Worm (Caenorhabditis elegans): ENCODE results near the gene nhr-136.
"Not testable (repeated sequence)": the region's sequence is repeated elsewhere in the genome, so short reads cannot be mapped to it uniquely, and the experiment has no call there.

The nhr-136 gene

DNA sequence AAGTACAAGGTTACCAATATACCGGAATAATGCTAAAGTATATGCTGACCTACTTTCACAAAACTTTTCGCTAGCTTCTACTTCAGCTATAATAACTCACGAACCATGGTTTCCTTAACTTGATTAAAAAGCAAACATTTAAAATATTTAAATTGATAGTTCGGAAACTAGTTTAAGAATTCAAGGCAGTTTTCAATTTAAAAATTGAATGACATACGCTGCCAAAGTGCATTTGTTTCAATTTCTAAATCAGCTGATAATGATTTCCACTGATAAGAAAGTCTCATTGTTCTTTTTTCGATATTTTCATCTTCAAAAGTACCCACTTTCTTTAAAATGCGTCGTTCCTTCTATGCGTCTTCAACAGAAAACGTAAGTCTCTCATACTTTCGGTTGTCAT is 24.2 kb downstream of the nhr-136 start, which contains the start of gene enpp-1:
Gene enpp-1 (plus strand): TSS at position 301 of the 400 bp plus-strand sequence.
- TF ChIP-seq T07F8.4 (tag; optimal IDR thresholded peaks at IDR 0.05); mcd-1 (GFP tag; IDR thresholded peaks at IDR 0.05); rpc-1 (optimal IDR thresholded peaks at IDR 0.05); rpc-1 (tag; optimal IDR thresholded peaks at IDR 0.05): not testable (repeated sequence)

DNA sequence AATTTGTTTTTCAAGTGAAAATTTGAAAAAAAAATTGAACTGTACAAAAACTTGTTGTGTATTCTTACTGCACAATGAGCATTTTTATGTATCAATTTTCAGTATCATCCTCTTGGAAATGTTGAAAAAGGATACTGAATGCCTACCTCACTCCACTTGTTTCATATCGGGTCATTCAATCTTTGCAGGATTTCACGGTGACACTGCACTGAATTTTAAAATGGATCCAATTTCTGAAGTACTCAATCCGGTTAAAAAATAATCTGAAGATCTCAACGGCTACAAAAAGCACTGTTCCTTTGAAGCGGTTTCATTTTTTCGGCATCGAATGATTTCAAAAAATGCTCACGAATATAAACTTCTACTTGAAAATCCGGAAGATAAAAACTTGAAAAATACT is 31.0 kb downstream of the nhr-136 start:
- TF ChIP-seq nfya-1 (tag; optimal IDR thresholded peaks at IDR 0.05; ENCODE audit: borderline replicate concordance, insufficient read depth) (no peak), F52B5.7 (tag; optimal IDR thresholded peaks at IDR 0.05) (no peak), nhr-80 (tag; optimal IDR thresholded peaks at IDR 0.05) (no peak), nhr-90 (tag; optimal IDR thresholded peaks at IDR 0.05) (no peak), unc-130 (GFP tag; optimal IDR thresholded peaks at IDR 0.05) (no peak), nhr-27 (tag; optimal IDR thresholded peaks at IDR 0.05) (no peak), lin-40 (tag; optimal IDR thresholded peaks at IDR 0.05) (no peak), Y79H2A.3 (GFP tag; conservative IDR thresholded peaks at IDR 0.05) (no peak), him-1 (tag; optimal IDR thresholded peaks at IDR 0.05) (no peak), atf-7 (tag; optimal IDR thresholded peaks at IDR 0.05) (no peak), xnd-1 (tag; optimal IDR thresholded peaks at IDR 0.05) (no peak)

DNA sequence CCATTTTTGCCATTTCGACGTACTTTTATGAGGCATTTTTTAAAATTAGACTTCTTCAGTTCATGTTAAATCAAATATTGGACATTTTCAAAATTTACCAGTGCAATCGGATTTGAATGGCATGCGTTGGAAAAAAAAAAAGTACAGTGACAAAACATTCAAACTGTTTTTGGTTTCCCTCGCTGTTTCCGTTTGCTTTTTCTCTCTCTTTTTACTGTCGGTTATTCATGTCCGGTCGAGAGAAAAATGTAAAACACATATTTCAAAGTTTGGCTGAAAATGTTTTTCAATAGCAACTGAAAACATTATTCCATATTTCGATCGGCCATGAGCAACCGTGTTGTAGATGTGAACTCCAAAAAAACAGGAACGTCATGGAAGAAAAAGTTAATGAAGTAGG is 33.7 kb downstream of the nhr-136 start, which contains the start of gene C27A7.3:
Gene C27A7.3 (plus strand): TSS at position 301 of the 400 bp plus-strand sequence.
- no peak for TF ChIP-seq ceh-79 (tag; optimal IDR thresholded peaks at IDR 0.05)
- no peak for TF ChIP-seq Y95B8A.8 (GFP tag; IDR thresholded peaks at IDR 0.05)
- no peak for TF ChIP-seq lir-1 (GFP tag; conservative IDR thresholded peaks at IDR 0.05)
- no peak for TF ChIP-seq ceh-91 (GFP tag; IDR thresholded peaks at IDR 0.05)
- TF ChIP-seq K12H6.12 (tag; optimal IDR thresholded peaks at IDR 0.05): no peak
- TF ChIP-seq chd-7 (tag; optimal IDR thresholded peaks at IDR 0.05): no peak
- no peak for TF ChIP-seq rcor-1 (GFP tag; IDR thresholded peaks at IDR 0.05)
- no peak for TF ChIP-seq pha-4 (tag; optimal IDR thresholded peaks at IDR 0.05)
- TF ChIP-seq C06A6.2 (GFP tag; conservative IDR thresholded peaks at IDR 0.05): no peak
- TF ChIP-seq lsy-27 (tag; optimal IDR thresholded peaks at IDR 0.05; ENCODE audit: borderline replicate concordance, insufficient read depth): no peak
- no peak for TF ChIP-seq Y79H2A.3 (GFP tag; conservative IDR thresholded peaks at IDR 0.05)
- no peak for TF ChIP-seq sea-2 (GFP tag; IDR thresholded peaks at IDR 0.05)
- no peak for TF ChIP-seq zfh-2 (GFP tag; conservative IDR thresholded peaks at IDR 0.05)
- no peak for TF ChIP-seq repo-1 (tag; optimal IDR thresholded peaks at IDR 0.05)

DNA sequence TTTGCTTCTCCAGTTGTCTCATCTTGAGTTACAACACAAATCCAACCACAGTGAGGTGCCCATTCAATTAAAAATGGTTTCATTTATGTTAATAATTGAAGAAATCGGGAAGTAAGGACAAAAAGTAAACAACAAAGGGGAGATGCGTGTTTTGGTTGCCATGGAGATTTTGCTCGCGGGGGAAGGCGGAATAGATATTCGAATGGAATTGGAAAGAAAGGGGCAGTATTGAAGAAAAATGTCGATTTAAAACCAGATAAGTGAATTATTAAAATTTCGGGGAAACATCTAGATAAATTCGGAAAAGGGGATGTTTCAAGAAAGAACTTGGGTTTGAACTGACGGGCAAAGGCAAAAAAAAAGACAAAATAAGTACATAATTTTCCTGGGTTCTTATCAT is 43.7 kb downstream of the nhr-136 start, which contains the start of gene che-11:
Gene che-11 (minus strand): TSS at position 101 of the 400 bp plus-strand sequence.
- TF ChIP-seq ceh-40 (GFP tag; IDR thresholded peaks at IDR 0.05): no peak
- TF ChIP-seq dpff-1 (tag; optimal IDR thresholded peaks at IDR 0.05): no peak
- no peak for TF ChIP-seq egl-44 (GFP tag; IDR thresholded peaks at IDR 0.05)
- TF ChIP-seq ztf-22 (GFP tag; optimal IDR thresholded peaks at IDR 0.05): no peak
- TF ChIP-seq lin-54 (GFP tag; optimal IDR thresholded peaks at IDR 0.05): no peak
- no peak for TF ChIP-seq F39B2.1 (GFP tag; IDR thresholded peaks at IDR 0.05)
- no peak for TF ChIP-seq nfyb-1 (GFP tag; IDR thresholded peaks at IDR 0.05)
- TF ChIP-seq snpc-4 (GFP tag; optimal IDR thresholded peaks at IDR 0.05): no peak
- no peak for TF ChIP-seq snpc-4 (tag; optimal IDR thresholded peaks at IDR 0.05)
- TF ChIP-seq mel-28 (tag; optimal IDR thresholded peaks at IDR 0.05; ENCODE audit: borderline replicate concordance): no peak
- no peak for TF ChIP-seq hlh-26 (GFP tag; conservative IDR thresholded peaks at IDR 0.05)
- no peak for TF ChIP-seq zim-3 (tag; optimal IDR thresholded peaks at IDR 0.05)
- TF ChIP-seq F37B4.10 (GFP tag; IDR thresholded peaks at IDR 0.05): no peak
- no peak for TF ChIP-seq hmg-20 (GFP tag; IDR thresholded peaks at IDR 0.05)
- TF ChIP-seq repo-1 (tag; optimal IDR thresholded peaks at IDR 0.05): no peak
- no peak for TF ChIP-seq mxl-1 (tag; optimal IDR thresholded peaks at IDR 0.05)
- no peak for TF ChIP-seq rpc-1 (optimal IDR thresholded peaks at IDR 0.05)
- TF ChIP-seq rpc-1 (tag; optimal IDR thresholded peaks at IDR 0.05): no peak
- no peak for TF ChIP-seq madf-6 (GFP tag; IDR thresholded peaks at IDR 0.05)
- no peak for TF ChIP-seq tlf-1 (GFP tag; optimal IDR thresholded peaks at IDR 0.05)

Data from whole organism, young adult.